Worm (Caenorhabditis elegans): Measurements from ENCODE around the gene ttr-53.

ce11 chrIV:10188505-10188904, 30.7 kb downstream of the ttr-53 start:
- TF ChIP-seq ama-1 (optimal IDR thresholded peaks at IDR 0.05) (no peak), tbx-11 (GFP tag; IDR thresholded peaks at IDR 0.05) (no peak), hmbx-1 (tag; optimal IDR thresholded peaks at IDR 0.05) (no peak)
